Fruit fly (Drosophila melanogaster) whole organism: ENCODE data around the gene CG31915.

ENCODE experiments used
- EcR ChIP-seq, 2 experiments: fragments of >200 bp; optimal IDR thresholded peaks; 2 replicates each; lab custom pipeline; 2017; ENCODE audit warnings: missing biosample characterization in 2 of 2, missing genetic modification characterization in 2 of 2, missing genetic modification reagents in 2 of 2
- pan ChIP-seq: fragments of >200 bp; optimal IDR thresholded peaks from 2 replicates; lab custom pipeline; 2017
- usp ChIP-seq: fragments of >200 bp; optimal IDR thresholded peaks from 2 replicates; lab custom pipeline; 2017; ENCODE audit warnings: missing biosample characterization, missing genetic modification characterization, mixed read lengths

DNA sequence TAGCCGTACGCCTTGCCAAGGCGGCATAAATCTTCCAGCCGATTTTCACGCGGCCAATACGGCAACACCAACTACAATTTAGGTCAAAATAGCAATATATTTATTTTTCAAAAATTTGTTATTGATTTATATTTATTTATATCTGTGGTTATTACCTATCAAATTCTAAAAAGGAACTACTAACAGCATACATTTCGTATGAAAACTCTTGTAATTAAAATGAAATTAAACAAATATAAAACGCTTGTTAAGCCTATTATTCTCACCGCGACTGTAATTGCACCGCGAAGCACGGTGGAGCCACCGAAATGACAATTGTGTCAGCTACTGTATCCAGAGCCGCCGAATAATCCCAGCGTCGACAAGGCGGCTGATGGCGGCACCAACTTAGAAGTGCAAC lies 28.5 kb upstream of the CG31915 start:
- TF ChIP-seq usp (GFP tag; lab: Kevin White, UChicago) (no peak), pan (lab: Kevin White, UChicago) (no peak), EcR (GFP tag; optimal IDR thresholded peaks at IDR 0.05; lab: Kevin White, UChicago) (no peak)
